Worm (Caenorhabditis elegans) whole organism, midembryonic: ENCODE results near the gene vhp-1.

Source experiments
- T22C8.4 ChIP-seq: fragments of 200-800 bp; sonication (Bioruptor generic); IDR thresholded peaks from 2 replicates; pipeline ENCODE4 v1.3.6; 2022; ENCODE audit warnings: missing genetic modification characterization, missing compliant biosample characterization
- cog-1 ChIP-seq: sonication (generic microtip); optimal IDR thresholded peaks from 2 replicates; lab custom pipeline; 2016; ENCODE audit warnings: missing genetic modification characterization, missing compliant biosample characterization
- flt-1 ChIP-seq: fragments of 200-800 bp; sonication (Bioruptor generic); IDR thresholded peaks from 2 replicates; pipeline ENCODE4 v1.3.6; 2022; ENCODE audit warnings: missing genetic modification characterization, missing compliant biosample characterization
- klf-2 ChIP-seq: fragments of 200-800 bp; sonication (Bioruptor generic); conservative IDR thresholded peaks from 2 replicates; pipeline ENCODE4 v1.3.6; 2022; ENCODE audit warnings: missing genetic modification reagents, missing genetic modification characterization, missing compliant biosample characterization
- med-1 ChIP-seq: sonication (generic microtip); optimal IDR thresholded peaks from 2 replicates; lab custom pipeline; 2017; ENCODE audit warnings: missing genetic modification characterization, mild to moderate bottlenecking, missing compliant biosample characterization, antibody characterized with exemption, missing genetic modification reagents; ENCODE audit not compliant: insufficient read depth
- ref-1 ChIP-seq: fragments of 200-800 bp; sonication (Bioruptor generic); conservative IDR thresholded peaks from 2 replicates; pipeline ENCODE4 v1.3.6; 2022; ENCODE audit warnings: missing genetic modification reagents, missing genetic modification characterization, missing compliant biosample characterization
- tab-1 ChIP-seq: fragments of 200-800 bp; sonication (Bioruptor generic); IDR thresholded peaks from 2 replicates; pipeline ENCODE4 v1.3.6; 2022; ENCODE audit warnings: missing genetic modification characterization, missing compliant biosample characterization
- ztf-23 ChIP-seq: fragments of 200-800 bp; sonication (Bioruptor generic); IDR thresholded peaks from 2 replicates; pipeline ENCODE4 v1.3.6; 2022; ENCODE audit warnings: missing genetic modification reagents, missing genetic modification characterization, missing compliant biosample characterization
- ztf-29 ChIP-seq: fragments of 200-800 bp; sonication (Bioruptor generic); IDR thresholded peaks from 2 replicates; pipeline ENCODE4 v1.3.6; 2022; ENCODE audit warnings: missing genetic modification reagents, missing genetic modification characterization, missing compliant biosample characterization

Gene vhp-1

DNA sequence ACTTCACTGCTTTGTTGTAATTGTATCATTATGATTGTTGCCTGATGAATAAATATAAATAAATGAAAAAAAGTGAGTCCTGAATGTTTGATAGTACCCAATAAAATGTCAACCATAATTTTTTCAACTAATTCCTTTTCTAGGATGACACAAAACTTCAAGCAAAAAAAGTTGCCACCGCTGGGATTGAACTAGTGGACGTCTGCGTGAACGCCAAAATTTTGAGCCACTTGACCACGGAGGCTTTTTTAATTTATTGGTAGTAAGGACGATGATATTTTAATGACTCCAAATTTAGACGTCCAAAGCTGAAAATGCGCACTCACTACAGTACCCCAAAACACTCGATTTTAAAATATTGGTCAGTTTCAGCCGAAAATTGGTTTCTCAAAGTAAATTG is 30.6 kb downstream of the vhp-1 start:
- no peak for TF ChIP-seq ztf-29 (GFP tag; lab: Robert Waterston, UW)
- TF ChIP-seq cog-1: no peak

DNA sequence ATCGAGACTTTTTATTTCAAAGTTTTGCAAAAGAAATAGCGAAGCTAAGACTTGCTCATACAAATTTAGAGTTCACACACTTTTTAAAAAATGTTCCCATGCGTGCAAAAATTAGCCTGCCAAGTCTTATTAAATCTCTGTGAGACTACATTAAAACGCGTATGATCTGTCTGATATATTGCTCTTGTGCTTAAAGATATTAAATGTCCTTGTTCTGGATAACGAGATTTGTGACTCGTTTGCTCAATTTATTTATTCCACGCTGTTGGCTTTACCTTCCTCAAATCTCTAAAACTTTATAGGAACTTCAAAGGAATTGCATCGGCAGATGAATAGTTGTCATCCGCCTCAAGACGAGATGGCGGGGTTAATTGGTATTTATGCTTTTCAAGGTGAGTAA is 32.3 kb downstream of the vhp-1 start, which contains the start of gene srg-69:
Gene srg-69, plus strand, starts transcription at position 301 of the 400 bp plus-strand sequence.
- no peak for TF ChIP-seq med-1 (GFP tag; lab: Kevin White, UChicago)
- TF ChIP-seq ref-1 (GFP tag; lab: Robert Waterston, UW): no peak
- TF ChIP-seq ztf-29 (GFP tag; lab: Robert Waterston, UW): no peak
- TF ChIP-seq T22C8.4 (GFP tag; lab: Robert Waterston, UW): no peak
- TF ChIP-seq klf-2 (GFP tag; lab: Robert Waterston, UW): no peak
- TF ChIP-seq flt-1: no peak
- no peak for TF ChIP-seq tab-1 (GFP tag; lab: Robert Waterston, UW)
- TF ChIP-seq ztf-23 (GFP tag; lab: Robert Waterston, UW): no peak
- no peak for TF ChIP-seq cog-1

DNA sequence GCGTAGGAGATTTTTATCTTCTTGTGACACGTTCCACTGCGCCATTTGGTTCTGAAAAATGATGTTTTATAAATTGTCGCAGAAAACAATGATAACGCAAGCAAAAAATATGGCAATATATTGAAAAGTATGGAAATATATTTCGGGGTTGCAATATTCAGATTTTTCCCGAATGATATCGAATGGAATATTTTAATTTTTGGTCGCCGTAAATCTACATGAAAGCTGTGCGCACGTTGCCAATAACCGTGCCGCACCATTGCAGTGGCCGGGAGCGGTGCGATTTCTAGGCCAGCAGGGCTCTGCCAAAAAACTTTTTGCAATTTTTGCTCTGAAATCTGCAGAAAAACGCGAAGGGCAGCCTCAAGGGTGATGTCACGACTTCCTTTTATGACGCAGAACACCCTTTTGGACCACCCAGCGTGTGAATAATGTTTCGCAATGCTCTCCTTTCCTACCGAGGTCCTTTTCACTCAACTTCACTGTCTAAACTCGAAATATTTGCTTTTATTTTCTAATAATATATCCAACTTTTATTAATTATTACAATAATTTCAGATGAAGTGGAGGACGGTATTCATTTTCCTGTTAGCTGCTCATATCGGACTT is 35.2 kb downstream of the vhp-1 start, which contains the start of the genes F09E5.11 and bmy-1:
Gene F09E5.11, minus strand, starts transcription at position 51 of the 609 bp plus-strand sequence.
Gene bmy-1, plus strand, starts transcription at position 559 of the 609 bp plus-strand sequence.
- peak; percentile 81 for TF ChIP-seq flt-1
- TF ChIP-seq ztf-29 (GFP tag; lab: Robert Waterston, UW): no peak
- TF ChIP-seq klf-2 (GFP tag; lab: Robert Waterston, UW): peak; percentile 64; the same call in 1 of the 2 replicates
- no peak; the same call in 1 of the 2 replicates for TF ChIP-seq T22C8.4 (GFP tag; lab: Robert Waterston, UW)
- TF ChIP-seq ref-1 (GFP tag; lab: Robert Waterston, UW): no peak
- peak; percentile 44 for TF ChIP-seq cog-1
- peak; percentile 84 for TF ChIP-seq ztf-23 (GFP tag; lab: Robert Waterston, UW)
- TF ChIP-seq med-1 (GFP tag; lab: Kevin White, UChicago): peak; percentile 10
- no peak for TF ChIP-seq tab-1 (GFP tag; lab: Robert Waterston, UW)

DNA sequence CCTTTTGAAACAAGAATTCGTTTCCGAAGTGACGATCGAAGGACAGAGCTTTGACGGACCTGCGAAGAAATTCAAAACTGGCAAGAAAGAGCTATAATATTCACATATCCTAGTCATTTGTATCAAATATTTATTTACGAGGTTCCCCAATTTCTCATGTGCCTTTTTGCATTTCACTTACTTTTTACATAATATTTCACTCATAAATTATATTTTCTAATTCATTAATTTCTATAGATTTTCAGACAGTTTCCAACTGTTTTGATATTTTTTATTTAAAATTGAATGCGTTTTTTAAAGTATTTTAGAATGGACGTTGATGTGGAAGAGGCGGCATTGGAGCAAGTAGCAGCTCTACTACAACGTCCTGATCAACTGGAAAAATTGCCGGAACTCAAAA is 36.2 kb downstream of the vhp-1 start, which contains the start of gene sec-6:
Gene sec-6, plus strand, starts transcription at position 301 of the 400 bp plus-strand sequence.
- TF ChIP-seq T22C8.4 (GFP tag; lab: Robert Waterston, UW) (no peak), klf-2 (GFP tag; lab: Robert Waterston, UW) (no peak), ztf-23 (GFP tag; lab: Robert Waterston, UW) (no peak), flt-1 (no peak), ztf-29 (GFP tag; lab: Robert Waterston, UW) (no peak), ref-1 (GFP tag; lab: Robert Waterston, UW) (no peak)

DNA sequence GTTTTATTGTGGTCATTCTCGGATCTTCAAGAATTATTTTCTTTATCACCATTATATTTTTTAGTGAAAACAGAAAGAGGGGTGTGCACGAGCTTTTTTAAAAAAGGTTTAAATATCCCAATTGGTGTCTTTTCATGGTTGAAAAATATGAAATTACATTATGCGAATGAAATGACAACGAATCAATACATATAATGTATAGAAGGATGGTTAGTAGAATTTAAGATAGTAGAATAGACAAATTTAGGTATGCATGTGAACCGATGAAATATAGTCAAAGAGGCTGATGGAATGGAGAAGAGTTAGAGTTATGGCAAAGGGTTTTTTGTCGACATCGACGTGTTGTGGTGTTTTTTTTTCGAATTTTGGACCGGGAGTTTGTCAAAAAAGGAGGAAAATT is 41.4 kb downstream of the vhp-1 start:
- TF ChIP-seq flt-1: no peak
- TF ChIP-seq ref-1 (GFP tag; lab: Robert Waterston, UW): no peak
- no peak for TF ChIP-seq med-1 (GFP tag; lab: Kevin White, UChicago)
- TF ChIP-seq cog-1: no peak
- no peak for TF ChIP-seq T22C8.4 (GFP tag; lab: Robert Waterston, UW)
- no peak for TF ChIP-seq ztf-29 (GFP tag; lab: Robert Waterston, UW)
- TF ChIP-seq ztf-23 (GFP tag; lab: Robert Waterston, UW): no peak
- TF ChIP-seq tab-1 (GFP tag; lab: Robert Waterston, UW): no peak
- no peak for TF ChIP-seq klf-2 (GFP tag; lab: Robert Waterston, UW)

DNA sequence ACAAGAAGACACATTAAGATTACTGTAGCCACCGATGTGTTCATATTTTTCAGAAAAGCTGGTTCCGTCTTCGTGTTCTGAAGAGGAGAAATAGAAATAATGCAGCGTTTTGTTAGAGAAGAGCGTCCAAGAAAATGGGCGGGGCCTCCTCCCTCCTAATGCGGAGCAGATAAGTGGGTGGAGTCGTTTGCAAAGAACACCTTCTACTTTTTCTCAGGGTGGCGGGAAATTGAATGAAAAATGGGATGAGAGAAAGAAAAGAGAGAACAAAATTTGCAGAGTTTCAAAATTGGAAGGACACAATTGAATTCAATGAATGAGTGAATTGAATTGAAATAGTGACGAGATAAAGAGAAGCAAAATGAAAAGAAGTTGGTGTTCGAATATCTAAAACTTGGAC is 42.6 kb downstream of the vhp-1 start, which contains the start of gene F09E5.16:
Gene F09E5.16, minus strand, starts transcription at position 101 of the 400 bp plus-strand sequence.
- TF ChIP-seq ref-1 (GFP tag; lab: Robert Waterston, UW) (no peak), T22C8.4 (GFP tag; lab: Robert Waterston, UW) (no peak)

DNA sequence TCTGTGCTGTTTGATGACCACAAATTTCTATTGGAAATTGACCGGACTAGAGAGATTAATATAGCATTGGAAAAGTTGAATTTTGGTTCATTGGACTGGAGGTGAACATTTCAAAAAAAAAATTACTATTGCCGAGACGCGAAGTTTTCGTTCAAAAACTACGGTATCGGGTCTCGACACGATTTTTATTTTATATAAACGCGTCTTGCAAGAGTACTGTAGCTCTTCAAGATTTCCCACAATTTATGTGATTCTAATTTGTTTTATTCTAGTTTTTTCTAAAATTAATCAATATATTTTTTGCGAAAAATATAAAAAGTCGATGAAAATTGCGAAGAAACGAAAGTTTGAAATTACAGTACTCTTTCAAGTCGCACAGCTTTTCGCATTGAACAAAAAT is 47.6 kb downstream of the vhp-1 start, which contains the start of gene F09E5.12:
Gene F09E5.12, minus strand, starts transcription at position 101 of the 400 bp plus-strand sequence.
- no peak for TF ChIP-seq flt-1
- TF ChIP-seq ztf-23 (GFP tag; lab: Robert Waterston, UW): no peak
- TF ChIP-seq ztf-29 (GFP tag; lab: Robert Waterston, UW): no peak
- no peak for TF ChIP-seq T22C8.4 (GFP tag; lab: Robert Waterston, UW)
- TF ChIP-seq cog-1: no peak
- no peak for TF ChIP-seq tab-1 (GFP tag; lab: Robert Waterston, UW)
- TF ChIP-seq med-1 (GFP tag; lab: Kevin White, UChicago): no peak
- TF ChIP-seq ref-1 (GFP tag; lab: Robert Waterston, UW): no peak
- no peak for TF ChIP-seq klf-2 (GFP tag; lab: Robert Waterston, UW)

DNA sequence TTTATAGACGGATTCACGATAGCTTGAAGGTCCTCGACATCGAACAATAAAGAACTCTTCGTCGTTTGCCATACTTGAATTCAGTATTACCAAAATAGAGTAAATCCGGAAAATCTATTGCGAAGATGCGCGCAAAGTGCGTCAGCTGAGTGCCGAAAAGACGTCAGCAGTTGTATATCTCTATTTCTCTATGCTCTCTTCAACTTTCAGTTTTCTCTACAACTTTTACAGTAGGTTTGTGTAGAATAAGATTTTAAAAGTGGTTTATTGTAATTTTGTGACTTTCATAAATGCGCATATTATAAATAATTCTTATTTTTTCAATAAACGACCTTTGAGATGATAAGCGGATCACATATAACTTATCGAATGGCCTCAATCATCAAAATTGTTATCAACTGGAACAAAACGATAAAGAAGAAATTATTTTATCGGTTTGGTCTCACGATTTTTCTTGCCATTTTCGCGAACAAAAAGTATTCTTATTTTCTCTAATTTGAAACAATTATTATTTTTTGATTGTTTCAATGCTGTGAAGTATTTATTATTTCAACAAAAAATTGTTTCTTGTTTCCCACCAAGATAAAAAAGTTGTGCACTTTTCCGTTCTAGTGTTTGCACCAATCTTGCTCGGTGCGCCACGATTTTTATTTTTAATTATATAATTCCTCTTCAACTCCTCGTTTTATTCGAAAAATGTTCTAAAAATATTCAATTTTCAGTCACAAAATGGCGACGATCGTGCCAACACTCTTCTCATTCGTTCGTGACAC is 50.4 kb downstream of the vhp-1 start, which contains the start of the genes agt-2 and F09E5.3:
Gene agt-2, minus strand, starts transcription at position 553 of the 773 bp plus-strand sequence.
Gene F09E5.3, plus strand, starts transcription at position 723 of the 773 bp plus-strand sequence.
- peak; percentile 47 for TF ChIP-seq cog-1
- TF ChIP-seq klf-2 (GFP tag; lab: Robert Waterston, UW): no peak
- no peak for TF ChIP-seq tab-1 (GFP tag; lab: Robert Waterston, UW)
- TF ChIP-seq ztf-23 (GFP tag; lab: Robert Waterston, UW): peak; percentile 62; the same call in 1 of the 2 replicates
- 0 out of 2 replicates have a peak, but pooled peaks have one; percentile 27 for TF ChIP-seq ztf-29 (GFP tag; lab: Robert Waterston, UW)
- TF ChIP-seq T22C8.4 (GFP tag; lab: Robert Waterston, UW): no peak
- TF ChIP-seq flt-1: peak; percentile 71
- no peak for TF ChIP-seq ref-1 (GFP tag; lab: Robert Waterston, UW)

DNA sequence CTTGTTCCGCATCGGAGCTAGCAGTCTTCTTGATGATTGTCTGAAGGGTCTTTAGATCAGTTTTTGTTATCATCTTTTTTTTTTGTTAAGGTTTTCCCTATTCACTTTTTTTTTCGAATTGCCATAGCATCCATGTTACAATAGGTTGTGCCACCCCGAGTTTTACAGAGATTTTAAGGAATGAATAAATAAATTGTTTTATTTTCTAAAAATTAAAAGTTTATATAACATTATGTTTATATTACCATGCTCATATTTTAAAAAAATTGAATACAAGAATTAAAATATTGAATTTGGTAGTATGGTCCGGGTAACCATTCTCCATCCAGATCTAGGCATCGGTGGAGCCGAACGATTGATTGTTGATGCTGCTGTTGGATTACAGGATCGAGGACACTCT is 51.9 kb downstream of the vhp-1 start, which contains the start of gene algn-2:
Gene algn-2, plus strand, starts transcription at position 301 of the 400 bp plus-strand sequence.
- TF ChIP-seq ztf-23 (GFP tag; lab: Robert Waterston, UW) (no peak), cog-1 (no peak), tab-1 (GFP tag; lab: Robert Waterston, UW) (no peak), klf-2 (GFP tag; lab: Robert Waterston, UW) (no peak), med-1 (GFP tag; lab: Kevin White, UChicago) (no peak), ref-1 (GFP tag; lab: Robert Waterston, UW) (no peak), flt-1 (no peak), T22C8.4 (GFP tag; lab: Robert Waterston, UW) (no peak), ztf-29 (GFP tag; lab: Robert Waterston, UW) (no peak)
